Fruit fly (Drosophila melanogaster) whole organism, pupa: ENCODE measurements around the gene CG3819.

ENCODE experiments used
- CG10348 ChIP-seq: fragments of 200-800 bp; sonication (Bioruptor generic); IDR thresholded peaks from 2 replicates; pipeline ENCODE4 v1.3.6; 2022; ENCODE audit warnings: missing biosample characterization, missing genetic modification characterization
- CG12605 ChIP-seq: fragments of 200-800 bp; sonication (Bioruptor generic); IDR thresholded peaks from 2 replicates; pipeline ENCODE4 v1.3.6; 2022; ENCODE audit warnings: missing biosample characterization, missing genetic modification characterization
- CG13204 ChIP-seq: fragments of 200-800 bp; sonication (Bioruptor generic); optimal IDR thresholded peaks from 2 replicates; lab custom pipeline; 2018; ENCODE audit warnings: missing biosample characterization, mild to moderate bottlenecking, missing genetic modification characterization, moderate library complexity
- CG14655 ChIP-seq: fragments of 200-800 bp; sonication (Bioruptor generic); optimal IDR thresholded peaks from 3 replicates; lab custom pipeline; 2017; ENCODE audit warnings: mild to moderate bottlenecking, missing biosample characterization, missing genetic modification reagents, missing genetic modification characterization
- CG15710 ChIP-seq: fragments of 200-800 bp; sonication (Bioruptor generic); optimal IDR thresholded peaks from 2 replicates; lab custom pipeline; 2018; ENCODE audit warnings: missing biosample characterization, mild to moderate bottlenecking, missing genetic modification characterization, moderate library complexity
- CG17806 ChIP-seq: fragments of 200-800 bp; sonication (Bioruptor generic); optimal IDR thresholded peaks from 2 replicates; lab custom pipeline; 2018; ENCODE audit warnings: missing biosample characterization, mild to moderate bottlenecking, missing genetic modification characterization, moderate library complexity
- CG32121 ChIP-seq: fragments of 200-800 bp; sonication (Bioruptor generic); IDR thresholded peaks from 2 replicates; pipeline ENCODE4 v1.3.6; 2022; ENCODE audit warnings: missing biosample characterization, missing genetic modification characterization
- CG34367 ChIP-seq: fragments of 200-800 bp; sonication (Bioruptor generic); optimal IDR thresholded peaks from 2 replicates; lab custom pipeline; 2018; ENCODE audit warnings: missing biosample characterization, mild to moderate bottlenecking, missing genetic modification characterization
- CG4496 ChIP-seq: fragments of 200-800 bp; sonication (Bioruptor generic); IDR thresholded peaks from 3 replicates; pipeline ENCODE4 v1.3.6; 2022; ENCODE audit warnings: missing biosample characterization, missing genetic modification characterization
- CG8159 ChIP-seq: fragments of 200-800 bp; sonication (Bioruptor generic); optimal IDR thresholded peaks from 3 replicates; lab custom pipeline; 2018; ENCODE audit warnings: missing biosample characterization, mild to moderate bottlenecking, missing genetic modification characterization, moderate library complexity
- CG8301 ChIP-seq: fragments of 200-800 bp; sonication (Bioruptor generic); optimal IDR thresholded peaks from 2 replicates; lab custom pipeline; 2018; ENCODE audit warnings: missing biosample characterization, mild to moderate bottlenecking, missing genetic modification characterization
- CG9948 ChIP-seq: fragments of 200-800 bp; sonication (Bioruptor generic); optimal IDR thresholded peaks from 2 replicates; lab custom pipeline; 2018; ENCODE audit warnings: missing biosample characterization, mild to moderate bottlenecking, missing genetic modification characterization, moderate library complexity
- D1 ChIP-seq: fragments of 200-800 bp; sonication (Bioruptor generic); optimal IDR thresholded peaks from 2 replicates; lab custom pipeline; 2018; ENCODE audit warnings: missing biosample characterization, mild to moderate bottlenecking, missing genetic modification characterization, moderate library complexity
- EcR ChIP-seq: fragments of 200-800 bp; sonication (Bioruptor generic); optimal IDR thresholded peaks from 3 replicates; lab custom pipeline; 2019; ENCODE audit warnings: missing biosample characterization, missing genetic modification characterization, mild to moderate bottlenecking, moderate library complexity, missing genetic modification reagents
- Ets98B ChIP-seq: fragments of 200-800 bp; sonication (Bioruptor generic); IDR thresholded peaks from 2 replicates; pipeline ENCODE4 v1.3.6; 2022; ENCODE audit warnings: missing biosample characterization, missing genetic modification characterization
- Pif1A ChIP-seq: fragments of 200-800 bp; sonication (Bioruptor generic); optimal IDR thresholded peaks from 3 replicates; lab custom pipeline; 2016; ENCODE audit warnings: missing biosample characterization, missing genetic modification characterization
- Pif1B ChIP-seq: fragments of 200-800 bp; sonication (Bioruptor generic); optimal IDR thresholded peaks from 3 replicates; lab custom pipeline; 2016; ENCODE audit warnings: missing biosample characterization, missing genetic modification characterization
- Snoo ChIP-seq: fragments of 200-800 bp; sonication (Bioruptor generic); optimal IDR thresholded peaks from 3 replicates; lab custom pipeline; 2017; ENCODE audit warnings: missing biosample characterization, mild to moderate bottlenecking, missing genetic modification characterization, inconsistent platforms
- fd96Ca ChIP-seq: fragments of 200-800 bp; sonication (Bioruptor generic); IDR thresholded peaks from 3 replicates; pipeline ENCODE4 v1.3.6; 2022; ENCODE audit warnings: missing biosample characterization, missing genetic modification characterization
- gl ChIP-seq: fragments of 200-800 bp; sonication (Bioruptor generic); optimal IDR thresholded peaks from 2 replicates; lab custom pipeline; 2018; ENCODE audit warnings: missing biosample characterization, mild to moderate bottlenecking, missing genetic modification characterization
- rn ChIP-seq: fragments of 200-800 bp; sonication (Bioruptor generic); IDR thresholded peaks from 2 replicates; pipeline ENCODE4 v1.3.6; 2022; ENCODE audit warnings: missing biosample characterization, missing genetic modification characterization

CG3819 gene

dm6 chr3L:18911082-18911481 lies 10.8 kb downstream of the CG3819 start, which contains the start of gene Ir75d:
TSS of gene Ir75d (minus strand) at chr3L:18911182.
- TF ChIP-seq gl (no peak), Pif1B (GFP tag; lab: Kevin White, UChicago) (no peak), CG15710 (tag; lab: Kevin White, UChicago) (no peak), rn (GFP tag; lab: Robert Waterston, UW) (no peak), EcR (no peak), CG8301 (tag; lab: Kevin White, UChicago) (no peak), CG34367 (tag; lab: Kevin White, UChicago) (no peak), D1 (tag; lab: Kevin White, UChicago) (no peak), CG10348 (no peak), CG8159 (no peak), Pif1A (no peak), CG14655 (GFP tag; lab: Kevin White, UChicago) (no peak), CG4496 (GFP tag; lab: Robert Waterston, UW) (no peak), Snoo (tag; lab: Kevin White, UChicago) (no peak), fd96Ca (GFP tag; lab: Robert Waterston, UW) (no peak), CG9948 (tag; lab: Kevin White, UChicago) (no peak), CG13204 (GFP tag; lab: Kevin White, UChicago) (no peak), CG12605 (GFP tag; lab: Robert Waterston, UW) (no peak), CG32121 (GFP tag; lab: Robert Waterston, UW) (no peak)

dm6 chr3L:18904772-18905601 lies 16.9 kb downstream of the CG3819 start, which contains the start of the genes CSN1b and Prp6:
TSS of gene CSN1b (minus strand) at chr3L:18904930.
TSS of gene Prp6 (plus strand) at chr3L:18905372.
- TF ChIP-seq Pif1A, result no peak
- no peak for TF ChIP-seq Snoo (tag; lab: Kevin White, UChicago)
- TF ChIP-seq CG4496 (GFP tag; lab: Robert Waterston, UW), result no peak
- no peak for TF ChIP-seq CG8159
- no peak for TF ChIP-seq rn (GFP tag; lab: Robert Waterston, UW)
- TF ChIP-seq CG34367 (tag; lab: Kevin White, UChicago), result no peak
- no peak for TF ChIP-seq fd96Ca (GFP tag; lab: Robert Waterston, UW)
- no peak for TF ChIP-seq CG8301 (tag; lab: Kevin White, UChicago)
- TF ChIP-seq CG13204 (GFP tag; lab: Kevin White, UChicago), result no peak
- no peak for TF ChIP-seq CG32121 (GFP tag; lab: Robert Waterston, UW)
- TF ChIP-seq CG17806, result no peak
- no peak for TF ChIP-seq CG14655 (GFP tag; lab: Kevin White, UChicago)
- no peak for TF ChIP-seq EcR
- TF ChIP-seq CG12605 (GFP tag; lab: Robert Waterston, UW), result no peak
- TF ChIP-seq CG9948 (tag; lab: Kevin White, UChicago), result no peak
- no peak for TF ChIP-seq D1 (tag; lab: Kevin White, UChicago)

- TF ChIP-seq D1 (tag; lab: Kevin White, UChicago), result no peak
- no peak for TF ChIP-seq CG14655 (GFP tag; lab: Kevin White, UChicago)
- no peak for TF ChIP-seq CG13204 (GFP tag; lab: Kevin White, UChicago)
- TF ChIP-seq CG12605 (GFP tag; lab: Robert Waterston, UW), result no peak
- no peak for TF ChIP-seq Snoo (tag; lab: Kevin White, UChicago)
- TF ChIP-seq CG10348, result no peak
- no peak for TF ChIP-seq CG8301 (tag; lab: Kevin White, UChicago)
- TF ChIP-seq CG8159, result no peak
- no peak for TF ChIP-seq CG32121 (GFP tag; lab: Robert Waterston, UW)
- TF ChIP-seq gl, result no peak
- no peak for TF ChIP-seq CG34367 (tag; lab: Kevin White, UChicago)
- no peak for TF ChIP-seq Pif1A
- no peak for TF ChIP-seq CG9948 (tag; lab: Kevin White, UChicago)
- TF ChIP-seq CG15710 (tag; lab: Kevin White, UChicago), result no peak
Observed at dm6 chr3L:18901411-18901810, 20.5 kb downstream of the CG3819 start, which contains the start of the genes arx and CG6843. TSS of gene arx (minus strand) at chr3L:18901554. TSS of gene CG6843 (plus strand) at chr3L:18901594.

dm6 chr3L:18898770-18899278 lies 23.1 kb downstream of the CG3819 start, which contains the start of gene RpL26:
TSS of gene RpL26 (plus strand) at chr3L:18898875.
- TF ChIP-seq CG8159 (peak; percentile 54), CG13204 (GFP tag; lab: Kevin White, UChicago) (no peak), rn (GFP tag; lab: Robert Waterston, UW) (no peak), EcR (no peak), CG12605 (GFP tag; lab: Robert Waterston, UW) (peak; percentile 32; the same call in 1 of the 2 replicates), CG14655 (GFP tag; lab: Kevin White, UChicago) (no peak), CG34367 (tag; lab: Kevin White, UChicago) (peak; percentile 32), CG9948 (tag; lab: Kevin White, UChicago) (peak; percentile 20), fd96Ca (GFP tag; lab: Robert Waterston, UW) (no peak), CG10348 (no peak), Pif1A (no peak), gl (peak; percentile 33), CG8301 (tag; lab: Kevin White, UChicago) (no peak), Pif1B (GFP tag; lab: Kevin White, UChicago) (no peak), Ets98B (GFP tag; lab: Robert Waterston, UW) (no peak), CG32121 (GFP tag; lab: Robert Waterston, UW) (peak; percentile 27; the same call in 1 of the 2 replicates), Snoo (tag; lab: Kevin White, UChicago) (peak; percentile 51), CG15710 (tag; lab: Kevin White, UChicago) (peak; percentile 65), D1 (tag; lab: Kevin White, UChicago) (no peak), CG17806 (peak; percentile 23), CG4496 (GFP tag; lab: Robert Waterston, UW) (0 out of 3 replicates have a peak, but pooled peaks have one; percentile 16)
